Fruit fly (Drosophila melanogaster) whole organism, prepupa: ENCODE results near the gene FASN1.

ENCODE experiments used
- Blimp-1 ChIP-seq: fragments of 200-800 bp; sonication (Bioruptor generic); optimal IDR thresholded peaks from 3 replicates; lab custom pipeline; 2017; ENCODE audit warnings: missing biosample characterization, missing genetic modification characterization, mild to moderate bottlenecking, moderate library complexity, missing genetic modification reagents
- CG10631 ChIP-seq: fragments of 200-800 bp; sonication (Bioruptor generic); optimal IDR thresholded peaks from 2 replicates; lab custom pipeline; 2016; ENCODE audit warnings: missing biosample characterization, missing genetic modification characterization
- CG10669 ChIP-seq: fragments of 200-800 bp; sonication (Bioruptor generic); optimal IDR thresholded peaks from 3 replicates; lab custom pipeline; 2018; ENCODE audit warnings: missing biosample characterization, mild to moderate bottlenecking, missing genetic modification characterization, moderate library complexity
- CG11294 ChIP-seq: fragments of 200-800 bp; sonication (Bioruptor generic); IDR thresholded peaks from 2 replicates; pipeline ENCODE4 v1.3.6; 2022; ENCODE audit warnings: missing biosample characterization, missing genetic modification characterization
- CG11762 ChIP-seq: fragments of 200-800 bp; sonication (Bioruptor generic); optimal IDR thresholded peaks from 3 replicates; lab custom pipeline; 2016; ENCODE audit warnings: missing biosample characterization, missing genetic modification characterization; ENCODE audit not compliant: insufficient read depth
- CG11902 ChIP-seq: fragments of 200-800 bp; sonication (Bioruptor generic); optimal IDR thresholded peaks from 3 replicates; lab custom pipeline; 2016; ENCODE audit warnings: missing biosample characterization, missing genetic modification characterization
- CG1621 ChIP-seq: fragments of 200-800 bp; sonication (Bioruptor generic); optimal IDR thresholded peaks from 3 replicates; lab custom pipeline; 2018; ENCODE audit warnings: missing biosample characterization, mild to moderate bottlenecking, missing genetic modification characterization
- CG16779 ChIP-seq: fragments of 200-800 bp; sonication (Bioruptor generic); optimal IDR thresholded peaks from 3 replicates; lab custom pipeline; 2017; ENCODE audit warnings: missing biosample characterization, mild to moderate bottlenecking, missing genetic modification characterization
- CG3032 ChIP-seq: fragments of 200-800 bp; optimal IDR thresholded peaks from 2 replicates; lab custom pipeline; 2019; ENCODE audit warnings: missing biosample characterization, mild to moderate bottlenecking, missing genetic modification characterization, moderate library complexity
- CG31627 ChIP-seq: fragments of 200-800 bp; sonication (Bioruptor generic); optimal IDR thresholded peaks from 3 replicates; lab custom pipeline; 2016; ENCODE audit warnings: missing biosample characterization, missing genetic modification characterization
- CG32006 ChIP-seq: fragments of 200-800 bp; sonication (Bioruptor generic); optimal IDR thresholded peaks from 3 replicates; lab custom pipeline; 2017; ENCODE audit warnings: missing biosample characterization, mild to moderate bottlenecking, missing genetic modification characterization
- CG34406 ChIP-seq: fragments of 200-800 bp; sonication (Bioruptor generic); optimal IDR thresholded peaks from 3 replicates; lab custom pipeline; 2016; ENCODE audit warnings: missing biosample characterization, missing genetic modification characterization
- CG6163 ChIP-seq: fragments of 200-800 bp; sonication (Bioruptor generic); IDR thresholded peaks from 3 replicates; pipeline ENCODE4 v1.3.6; 2022; ENCODE audit warnings: missing biosample characterization, missing genetic modification characterization
- CG6276 ChIP-seq: fragments of 200-800 bp; sonication (Bioruptor generic); optimal IDR thresholded peaks from 2 replicates; lab custom pipeline; 2017; ENCODE audit warnings: missing biosample characterization, mild to moderate bottlenecking, missing genetic modification characterization
- CG6792 ChIP-seq: fragments of 200-800 bp; sonication (Bioruptor generic); optimal IDR thresholded peaks from 3 replicates; lab custom pipeline; 2016; ENCODE audit warnings: missing biosample characterization, missing genetic modification characterization
- CG6808 ChIP-seq: fragments of 200-800 bp; sonication (Bioruptor generic); optimal IDR thresholded peaks from 3 replicates; lab custom pipeline; 2017; ENCODE audit warnings: missing biosample characterization, missing genetic modification characterization, mild to moderate bottlenecking, moderate library complexity, missing genetic modification reagents
- CG8119 ChIP-seq: fragments of 200-800 bp; sonication (Bioruptor generic); IDR thresholded peaks from 3 replicates; pipeline ENCODE4 v1.3.6; 2022; ENCODE audit warnings: missing biosample characterization, missing genetic modification characterization
- CG8319 ChIP-seq: fragments of 200-800 bp; sonication (Bioruptor generic); optimal IDR thresholded peaks from 3 replicates; lab custom pipeline; 2016; ENCODE audit warnings: missing biosample characterization, missing genetic modification characterization
- CG8632 ChIP-seq: fragments of 200-800 bp; sonication (Bioruptor generic); optimal IDR thresholded peaks from 3 replicates; lab custom pipeline; 2016; ENCODE audit warnings: missing biosample characterization, missing genetic modification characterization
- CG9139 ChIP-seq: fragments of 200-800 bp; sonication (Bioruptor generic); optimal IDR thresholded peaks from 3 replicates; lab custom pipeline; 2017; ENCODE audit warnings: missing biosample characterization, mild to moderate bottlenecking, missing genetic modification characterization
- Eip78C ChIP-seq: fragments of 200-800 bp; sonication (Bioruptor generic); peaks from one replicate; lab custom pipeline; 2016; ENCODE audit warnings: missing biosample characterization, missing genetic modification characterization
- Eip93F ChIP-seq: fragments of 200-800 bp; sonication (Bioruptor generic); optimal IDR thresholded peaks from 2 replicates; lab custom pipeline; 2016; ENCODE audit warnings: missing biosample characterization, mild to moderate bottlenecking, missing genetic modification characterization
- Ets21C ChIP-seq: fragments of 200-800 bp; sonication (Bioruptor generic); optimal IDR thresholded peaks from 3 replicates; lab custom pipeline; 2016; ENCODE audit warnings: missing biosample characterization, missing genetic modification characterization
- Ets96B ChIP-seq: fragments of 200-800 bp; optimal IDR thresholded peaks from 2 replicates; lab custom pipeline; 2019; ENCODE audit warnings: missing biosample characterization, mild to moderate bottlenecking, missing genetic modification characterization, moderate library complexity
- Gug ChIP-seq: fragments of 200-800 bp; sonication (Bioruptor generic); IDR thresholded peaks from 2 replicates; pipeline ENCODE4 v1.3.6; 2022; ENCODE audit warnings: missing biosample characterization, missing genetic modification characterization
- Hr38 ChIP-seq: sonication (Bioruptor generic); optimal IDR thresholded peaks from 2 replicates; lab custom pipeline; 2016; ENCODE audit warnings: missing biosample characterization, missing genetic modification characterization
- Hr39 ChIP-seq: fragments of 200-800 bp; sonication (Bioruptor generic); optimal IDR thresholded peaks from 2 replicates; lab custom pipeline; 2016; ENCODE audit warnings: missing biosample characterization, missing genetic modification characterization
- Hr4 ChIP-seq: fragments of 200-800 bp; sonication (Bioruptor generic); optimal IDR thresholded peaks from 3 replicates; lab custom pipeline; 2016; ENCODE audit warnings: missing biosample characterization, missing genetic modification characterization
- Met ChIP-seq: fragments of 200-800 bp; sonication (Bioruptor generic); optimal IDR thresholded peaks from 3 replicates; lab custom pipeline; 2016; ENCODE audit warnings: missing biosample characterization, missing genetic modification characterization
- OdsH ChIP-seq: fragments of 200-800 bp; sonication (Bioruptor generic); optimal IDR thresholded peaks from 3 replicates; lab custom pipeline; 2016; ENCODE audit warnings: missing biosample characterization, missing genetic modification characterization
- Smox ChIP-seq: fragments of 200-800 bp; sonication (Bioruptor generic); optimal IDR thresholded peaks from 3 replicates; lab custom pipeline; 2016; ENCODE audit warnings: missing biosample characterization, missing genetic modification characterization
- Sox102F ChIP-seq: fragments of 200-800 bp; sonication (Bioruptor generic); optimal IDR thresholded peaks from 2 replicates; lab custom pipeline; 2016; ENCODE audit warnings: missing biosample characterization, mild to moderate bottlenecking, missing genetic modification characterization
- Sox14 ChIP-seq: fragments of 200-800 bp; sonication (Bioruptor generic); optimal IDR thresholded peaks from 3 replicates; lab custom pipeline; 2016; ENCODE audit warnings: missing biosample characterization, missing genetic modification characterization
- Sox15 ChIP-seq: fragments of 200-800 bp; sonication (Bioruptor generic); optimal IDR thresholded peaks from 3 replicates; lab custom pipeline; 2016; ENCODE audit warnings: missing biosample characterization, missing genetic modification characterization
- achi ChIP-seq: fragments of 200-800 bp; sonication (Bioruptor generic); optimal IDR thresholded peaks from 3 replicates; lab custom pipeline; 2016; ENCODE audit warnings: missing biosample characterization, missing genetic modification characterization
- acj6 ChIP-seq: fragments of 200-800 bp; sonication (Bioruptor generic); optimal IDR thresholded peaks from 3 replicates; lab custom pipeline; 2016; ENCODE audit warnings: missing biosample characterization, missing genetic modification characterization
- cyc ChIP-seq: fragments of 200-800 bp; sonication (Bioruptor generic); optimal IDR thresholded peaks from 3 replicates; lab custom pipeline; 2016; ENCODE audit warnings: missing biosample characterization, missing genetic modification characterization
- dsx ChIP-seq: fragments of 200-800 bp; optimal IDR thresholded peaks from 3 replicates; lab custom pipeline; 2019; ENCODE audit warnings: missing biosample characterization, mild to moderate bottlenecking, missing genetic modification characterization, moderate library complexity; ENCODE audit not compliant: poor library complexity, severe bottlenecking
- eg ChIP-seq: fragments of 200-800 bp; sonication (Bioruptor generic); IDR thresholded peaks from 3 replicates; pipeline ENCODE4 v1.3.6; 2022; ENCODE audit warnings: missing biosample characterization, missing genetic modification characterization
- esn ChIP-seq: fragments of 200-800 bp; sonication (Bioruptor generic); optimal IDR thresholded peaks from 2 replicates; lab custom pipeline; 2016; ENCODE audit warnings: missing biosample characterization, mild to moderate bottlenecking, missing genetic modification characterization, moderate library complexity
- fd59A ChIP-seq: fragments of 200-800 bp; sonication (Bioruptor generic); optimal IDR thresholded peaks from 2 replicates; lab custom pipeline; 2017; ENCODE audit warnings: missing biosample characterization, mild to moderate bottlenecking, missing genetic modification characterization, missing genetic modification reagents
- fd85E ChIP-seq: fragments of 200-800 bp; sonication (Bioruptor generic); optimal IDR thresholded peaks from 3 replicates; lab custom pipeline; 2016; ENCODE audit warnings: missing biosample characterization, missing genetic modification characterization
- fkh ChIP-seq: fragments of 200-800 bp; sonication (Bioruptor generic); optimal IDR thresholded peaks from 3 replicates; lab custom pipeline; 2017; ENCODE audit warnings: missing biosample characterization, mild to moderate bottlenecking, missing genetic modification characterization, moderate library complexity
- lz ChIP-seq: fragments of 200-800 bp; sonication (Bioruptor generic); optimal IDR thresholded peaks from 3 replicates; lab custom pipeline; 2016; ENCODE audit warnings: missing biosample characterization, missing genetic modification characterization
- pdm3 ChIP-seq: fragments of 200-800 bp; sonication (Bioruptor generic); optimal IDR thresholded peaks from 3 replicates; lab custom pipeline; 2016; ENCODE audit warnings: missing biosample characterization, missing genetic modification characterization
- salr ChIP-seq, 2 experiments: fragments of 200-800 bp; sonication (Bioruptor generic); optimal IDR thresholded peaks; 3 replicates each; lab custom pipeline; 2016 to 2018; ENCODE audit warnings: missing biosample characterization in 2 of 2, missing genetic modification characterization in 2 of 2, mild to moderate bottlenecking in 1 of 2
- spab ChIP-seq: fragments of 200-800 bp; sonication (Bioruptor generic); optimal IDR thresholded peaks from 2 replicates; lab custom pipeline; 2017; ENCODE audit warnings: missing biosample characterization, mild to moderate bottlenecking, missing genetic modification characterization, missing genetic modification reagents
- ss ChIP-seq, 2 experiments: fragments of 200-800 bp; sonication (Bioruptor generic); optimal IDR thresholded peaks; 2 replicates in 1 of 2; 3 replicates in 1 of 2; lab custom pipeline; 2017 to 2018; ENCODE audit warnings: mild to moderate bottlenecking in 2 of 2, missing biosample characterization in 2 of 2, missing genetic modification characterization in 2 of 2, moderate library complexity in 1 of 2
- svp ChIP-seq: fragments of 200-800 bp; sonication (Bioruptor generic); peaks from one replicate; lab custom pipeline; 2016; ENCODE audit warnings: missing biosample characterization, missing genetic modification characterization

Gene FASN1

dm6 chr2L:3099930-3100329 lies 43.5 kb downstream of the FASN1 start:
- TF ChIP-seq CG8632 (GFP tag; lab: Kevin White, UChicago) = no peak
- TF ChIP-seq cyc (GFP tag; lab: Kevin White, UChicago) = no peak
- TF ChIP-seq CG6808 = no peak
- no peak for TF ChIP-seq esn
- no peak for TF ChIP-seq CG10631 (GFP tag; lab: Kevin White, UChicago)
- TF ChIP-seq dsx (GFP tag; lab: Kevin White, UChicago) = no peak
- TF ChIP-seq Sox15 (GFP tag; lab: Kevin White, UChicago) = no peak
- no peak for TF ChIP-seq CG8319 (GFP tag; lab: Kevin White, UChicago)
- TF ChIP-seq Hr4 = no peak
- no peak for TF ChIP-seq CG9139 (GFP tag; lab: Kevin White, UChicago)

- TF ChIP-seq CG6808 (no peak), CG10631 (GFP tag; lab: Kevin White, UChicago) (no peak), Sox102F (GFP tag; lab: Kevin White, UChicago) (no peak), CG11902 (GFP tag; lab: Kevin White, UChicago) (no peak), CG34406 (GFP tag; lab: Kevin White, UChicago) (no peak), Eip78C (GFP tag; lab: Kevin White, UChicago) (peak; percentile 37), Gug (no peak), CG31627 (no peak), acj6 (GFP tag; lab: Kevin White, UChicago) (no peak), CG8119 (peak; percentile 45; the same call in 2 of the 3 replicates), CG1621 (tag; lab: Kevin White, UChicago) (no peak), CG11294 (no peak), CG6792 (no peak), eg (GFP tag; lab: Robert Waterston, UW) (peak; percentile 64; the same call in 2 of the 3 replicates), esn (no peak), CG10669 (GFP tag; lab: Kevin White, UChicago) (no peak), CG8319 (GFP tag; lab: Kevin White, UChicago) (no peak), Ets21C (no peak), Hr4 (peak; percentile 50), CG32006 (GFP tag; lab: Kevin White, UChicago) (peak; percentile 44), OdsH (no peak), CG9139 (GFP tag; lab: Kevin White, UChicago) (no peak), CG6163 (GFP tag; lab: Robert Waterston, UW) (peak; percentile 38; the same call in 1 of the 3 replicates), Eip93F (GFP tag; lab: Kevin White, UChicago) (no peak), Sox15 (GFP tag; lab: Kevin White, UChicago) (no peak), salr (GFP tag; optimal IDR thresholded peaks at IDR 0.05; lab: Kevin White, UChicago) (peak in 1 of 2 experiments; percentile 0), CG3032 (tag; lab: Kevin White, UChicago) (no peak), fd59A (no peak), ss (GFP tag; optimal IDR thresholded peaks at IDR 0.05; lab: Kevin White, UChicago) (no peak), Smox (GFP tag; lab: Kevin White, UChicago) (no peak), CG8632 (GFP tag; lab: Kevin White, UChicago) (no peak), lz (GFP tag; lab: Kevin White, UChicago) (no peak), Met (GFP tag; lab: Kevin White, UChicago) (no peak), fd85E (no peak), Hr38 (GFP tag; lab: Kevin White, UChicago) (no peak), Sox14 (GFP tag; lab: Kevin White, UChicago) (no peak), pdm3 (GFP tag; lab: Kevin White, UChicago) (no peak), achi (GFP tag; lab: Kevin White, UChicago) (no peak), spab (GFP tag; lab: Kevin White, UChicago) (no peak), Hr39 (GFP tag; lab: Kevin White, UChicago) (no peak), CG6276 (GFP tag; lab: Kevin White, UChicago) (peak; percentile 15), svp (GFP tag; lab: Kevin White, UChicago) (no peak), fkh (GFP tag; lab: Kevin White, UChicago) (no peak), CG16779 (no peak), dsx (GFP tag; lab: Kevin White, UChicago) (no peak), Ets96B (tag; lab: Kevin White, UChicago) (no peak), Blimp-1 (GFP tag; lab: Kevin White, UChicago) (no peak), CG11762 (GFP tag; lab: Kevin White, UChicago) (no peak)
Measured at dm6 chr2L:3100812-3101211, 44.4 kb downstream of the FASN1 start.
